Worm (Caenorhabditis elegans): ENCODE data around the gene spn-4.
A peak's percentile ranks its signal among the peaks of the same experiment; 100 is the strongest.

Gene spn-4

ce11 chrV:6767576-6767975 is 17.1 kb downstream of the spn-4 start:
- TF ChIP-seq fkh-10 (GFP tag; optimal IDR thresholded peaks at IDR 0.05) (no peak), pat-9 (tag; optimal IDR thresholded peaks at IDR 0.05) (no peak), C08G9.2 (tag; optimal IDR thresholded peaks at IDR 0.05) (no peak), ceh-6 (GFP tag; optimal IDR thresholded peaks at IDR 0.05) (no peak), elt-2 (tag; optimal IDR thresholded peaks at IDR 0.05) (no peak), tbx-2 (tag; optimal IDR thresholded peaks at IDR 0.05) (no peak), elt-4 (tag; optimal IDR thresholded peaks at IDR 0.05) (no peak), nhr-11 (tag; optimal IDR thresholded peaks at IDR 0.05) (no peak), ets-4 (tag; optimal IDR thresholded peaks at IDR 0.05) (no peak)

- no peak for TF ChIP-seq sox-4 (tag; optimal IDR thresholded peaks at IDR 0.05)
- TF ChIP-seq hlh-8 (tag; optimal IDR thresholded peaks at IDR 0.05): no peak
- no peak for TF ChIP-seq ceh-31 (tag; optimal IDR thresholded peaks at IDR 0.05)
- no peak for TF ChIP-seq F13H6.1 (tag; optimal IDR thresholded peaks at IDR 0.05)
- no peak for TF ChIP-seq nhr-232 (tag; optimal IDR thresholded peaks at IDR 0.05)
- TF ChIP-seq madf-2 (tag; optimal IDR thresholded peaks at IDR 0.05): no peak
- TF ChIP-seq sox-2 (GFP tag; IDR thresholded peaks at IDR 0.05): no peak
- no peak for TF ChIP-seq pag-3 (tag; optimal IDR thresholded peaks at IDR 0.05; ENCODE audit: borderline replicate concordance)
- no peak for TF ChIP-seq K02D7.2 (tag; optimal IDR thresholded peaks at IDR 0.05)
Measured at ce11 chrV:6764972-6765371, 19.7 kb downstream of the spn-4 start, which contains the start of gene bbs-8. bbs-8 (minus strand) TSS chrV:6765072.

DNA sequence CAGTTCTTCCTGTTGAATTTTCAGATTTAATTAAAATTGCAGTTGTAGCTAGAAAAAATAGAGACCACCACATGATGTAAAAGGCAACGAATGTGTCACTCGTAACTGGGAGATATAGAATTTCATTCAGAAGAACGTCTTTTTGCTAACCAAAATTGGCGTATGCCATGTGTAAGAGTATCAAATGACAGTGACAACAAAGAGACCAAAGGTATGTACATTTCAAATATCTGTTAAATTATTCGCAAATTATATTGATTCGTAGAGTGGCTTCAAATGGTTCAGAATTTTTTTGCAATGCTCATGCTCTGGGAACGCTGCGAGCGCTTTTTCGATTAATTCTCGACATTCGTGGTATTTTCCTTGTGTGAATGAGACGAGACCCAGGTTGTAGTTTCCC is 22.3 kb downstream of the spn-4 start, which contains the start of gene T25F10.4:
T25F10.4 (minus strand) TSS at position 101 of the 400 bp plus-strand sequence.
- TF ChIP-seq ceh-24 (tag; optimal IDR thresholded peaks at IDR 0.05) (no peak), tbx-2 (tag; optimal IDR thresholded peaks at IDR 0.05) (no peak)

DNA sequence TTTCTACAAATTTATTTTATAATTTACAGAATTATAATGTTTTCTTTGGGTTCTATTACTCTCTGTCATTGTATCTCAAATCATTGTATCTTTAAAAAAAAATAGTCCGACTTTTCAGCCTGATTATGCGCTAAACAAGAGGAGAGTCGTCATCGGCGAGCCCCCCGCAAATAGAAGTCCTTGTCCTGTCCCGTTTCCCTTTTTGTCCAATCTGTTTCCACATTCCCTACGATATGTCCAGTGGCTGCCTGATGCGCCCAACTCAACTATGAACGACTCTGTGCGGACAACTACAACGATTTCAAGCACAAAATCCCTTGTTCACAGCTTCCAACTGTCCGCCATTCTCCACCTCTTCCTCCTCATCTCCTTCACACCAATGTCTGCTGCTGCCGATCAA is 26.7 kb downstream of the spn-4 start, which contains the start of gene dbl-1:
dbl-1 (plus strand) TSS at position 119 of the 400 bp plus-strand sequence.
- no peak for TF ChIP-seq hlh-30 (tag; optimal IDR thresholded peaks at IDR 0.05; ENCODE audit: insufficient read depth)
- TF ChIP-seq sdc-2 (tag; optimal IDR thresholded peaks at IDR 0.05): peak; percentile 11

ce11 chrV:6753257-6753656 is 31.4 kb downstream of the spn-4 start:
- TF ChIP-seq hlh-8 (tag; optimal IDR thresholded peaks at IDR 0.05): no peak
- no peak for TF ChIP-seq eyg-1 (tag; optimal IDR thresholded peaks at IDR 0.05)
- TF ChIP-seq unc-42 (tag; optimal IDR thresholded peaks at IDR 0.05): no peak
- TF ChIP-seq ztf-16 (tag; optimal IDR thresholded peaks at IDR 0.05): no peak
- no peak for TF ChIP-seq Y22D7AL.16 (tag; optimal IDR thresholded peaks at IDR 0.05)
- TF ChIP-seq ama-1 (optimal IDR thresholded peaks at IDR 0.05): no peak
- TF ChIP-seq elt-4 (tag; optimal IDR thresholded peaks at IDR 0.05): no peak
- no peak for TF ChIP-seq hlh-30 (tag; optimal IDR thresholded peaks at IDR 0.05; ENCODE audit: insufficient read depth)
- TF ChIP-seq ttx-3 (tag; optimal IDR thresholded peaks at IDR 0.05): no peak
- no peak for TF ChIP-seq tbx-2 (tag; optimal IDR thresholded peaks at IDR 0.05)

- TF ChIP-seq hlh-30 (tag; optimal IDR thresholded peaks at IDR 0.05; ENCODE audit: insufficient read depth) (peak; percentile 47), eyg-1 (tag; optimal IDR thresholded peaks at IDR 0.05) (no peak), ceh-18 (tag; optimal IDR thresholded peaks at IDR 0.05) (peak; percentile 49)
Measured at ce11 chrV:6751493-6752100, 33.1 kb downstream of the spn-4 start.

DNA sequence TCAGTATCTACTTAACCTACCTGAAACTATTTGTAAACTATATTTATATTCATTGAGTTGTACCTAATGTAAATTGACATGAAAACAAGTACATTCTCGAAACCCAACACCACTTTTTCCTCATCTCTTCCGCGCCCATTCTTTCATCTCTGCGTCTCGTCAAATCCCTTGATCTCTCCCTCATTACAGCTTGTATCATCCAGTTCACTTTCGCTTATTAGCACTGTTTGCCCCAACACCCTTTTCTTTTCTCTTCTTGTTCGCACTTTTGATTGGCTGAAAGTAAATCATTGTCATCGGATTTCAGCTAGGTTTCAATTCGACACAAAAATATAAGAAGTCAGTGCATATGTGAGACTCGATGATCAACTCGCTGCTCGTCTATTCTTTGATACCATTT is 39.9 kb downstream of the spn-4 start, which contains the start of gene T25F10.3:
T25F10.3 (plus strand) TSS at position 308 of the 400 bp plus-strand sequence.
- TF ChIP-seq hlh-8 (tag; optimal IDR thresholded peaks at IDR 0.05): no peak
- TF ChIP-seq elt-4 (tag; optimal IDR thresholded peaks at IDR 0.05): no peak
- no peak for TF ChIP-seq nhr-232 (tag; optimal IDR thresholded peaks at IDR 0.05)
